Fruit fly (Drosophila melanogaster) whole organism, embryonic: Measurements from ENCODE around the gene CG43175.

Experiments used
- Atf6 ChIP-seq: fragments of 200-800 bp; sonication (Bioruptor generic); IDR thresholded peaks from 2 replicates; pipeline ENCODE4 v1.3.6; 2022; ENCODE audit warnings: missing biosample characterization, missing genetic modification characterization
- CG10366 ChIP-seq: fragments of 200-800 bp; sonication (Bioruptor generic); IDR thresholded peaks from 2 replicates; pipeline ENCODE4 v1.3.6; 2022; ENCODE audit warnings: missing biosample characterization, missing genetic modification characterization
- CG10462 ChIP-seq: fragments of 200-800 bp; sonication (Bioruptor generic); optimal IDR thresholded peaks from 2 replicates; lab custom pipeline; 2016; ENCODE audit warnings: missing biosample characterization, missing genetic modification characterization
- CG10543 ChIP-seq: fragments of 200-800 bp; sonication (Bioruptor generic); optimal IDR thresholded peaks from 3 replicates; lab custom pipeline; 2017; ENCODE audit warnings: missing biosample characterization, mild to moderate bottlenecking, missing genetic modification characterization, moderate library complexity
- CG11695 ChIP-seq: fragments of 200-800 bp; sonication (Bioruptor generic); IDR thresholded peaks from 3 replicates; pipeline ENCODE4 v1.3.6; 2022; ENCODE audit warnings: missing biosample characterization, missing genetic modification characterization
- CG14860 ChIP-seq: fragments of 200-800 bp; sonication (Bioruptor generic); IDR thresholded peaks from 3 replicates; pipeline ENCODE4 v1.3.6; 2022; ENCODE audit warnings: missing biosample characterization, missing genetic modification characterization; ENCODE audit not compliant: partially characterized antibody
- CG15514 ChIP-seq: fragments of 200-800 bp; sonication (Bioruptor generic); optimal IDR thresholded peaks from 3 replicates; lab custom pipeline; 2017; ENCODE audit warnings: missing biosample characterization, missing genetic modification characterization, mild to moderate bottlenecking, moderate library complexity, missing genetic modification reagents
- CG1647 ChIP-seq: fragments of 200-800 bp; sonication (Bioruptor generic); optimal IDR thresholded peaks from 3 replicates; lab custom pipeline; 2016; ENCODE audit warnings: missing biosample characterization, missing genetic modification characterization
- CG16815 ChIP-seq: fragments of 200-800 bp; sonication (Bioruptor generic); optimal IDR thresholded peaks from 3 replicates; lab custom pipeline; 2017; ENCODE audit warnings: missing biosample characterization, mild to moderate bottlenecking, missing genetic modification characterization
- CG18764 ChIP-seq: fragments of 200-800 bp; sonication (Bioruptor generic); optimal IDR thresholded peaks from 3 replicates; lab custom pipeline; 2016; ENCODE audit warnings: missing biosample characterization, missing genetic modification characterization
- CG2116 ChIP-seq: fragments of 200-800 bp; sonication (Bioruptor generic); optimal IDR thresholded peaks from 3 replicates; lab custom pipeline; 2018; ENCODE audit warnings: missing biosample characterization, mild to moderate bottlenecking, missing genetic modification characterization
- CG2199 ChIP-seq: fragments of 200-800 bp; sonication (Bioruptor generic); IDR thresholded peaks from 3 replicates; pipeline ENCODE4 v1.3.6; 2022; ENCODE audit warnings: missing biosample characterization, missing genetic modification characterization
- CG3065 ChIP-seq: fragments of 200-800 bp; sonication (Bioruptor generic); optimal IDR thresholded peaks from 2 replicates; lab custom pipeline; 2016; ENCODE audit warnings: missing biosample characterization, missing genetic modification characterization
- CG31365 ChIP-seq: fragments of 200-800 bp; sonication (Bioruptor generic); optimal IDR thresholded peaks from 2 replicates; lab custom pipeline; 2018; ENCODE audit warnings: missing biosample characterization, mild to moderate bottlenecking, missing genetic modification characterization
- CG31441 ChIP-seq: fragments of 200-800 bp; sonication (Bioruptor generic); IDR thresholded peaks from 2 replicates; pipeline ENCODE4 v1.3.6; 2022; ENCODE audit warnings: missing biosample characterization, missing genetic modification characterization
- CG32767 ChIP-seq: fragments of 200-800 bp; sonication (Bioruptor generic); IDR thresholded peaks from 2 replicates; pipeline ENCODE4 v1.3.6; 2022; ENCODE audit warnings: missing biosample characterization, missing genetic modification characterization
- CG33213 ChIP-seq: fragments of 200-800 bp; sonication (Bioruptor generic); optimal IDR thresholded peaks from 3 replicates; lab custom pipeline; 2016; ENCODE audit warnings: missing biosample characterization, missing genetic modification characterization
- CG4617 ChIP-seq: fragments of 200-800 bp; sonication (Bioruptor generic); optimal IDR thresholded peaks from 3 replicates; lab custom pipeline; 2016; ENCODE audit warnings: missing biosample characterization, missing genetic modification characterization, borderline replicate concordance
- CG7556 ChIP-seq: fragments of 200-800 bp; sonication (Bioruptor generic); optimal IDR thresholded peaks from 2 replicates; lab custom pipeline; 2017; ENCODE audit warnings: missing biosample characterization, mild to moderate bottlenecking, missing genetic modification characterization
- CG9876 ChIP-seq: fragments of 200-800 bp; sonication (Bioruptor generic); optimal IDR thresholded peaks from 2 replicates; lab custom pipeline; 2016; ENCODE audit warnings: missing biosample characterization, missing genetic modification characterization
- CHES-1-like ChIP-seq: fragments of 200-800 bp; sonication (Bioruptor generic); optimal IDR thresholded peaks from 2 replicates; lab custom pipeline; 2016; ENCODE audit warnings: missing biosample characterization, missing genetic modification characterization
- Dip3 ChIP-seq: fragments of 200-800 bp; sonication (Bioruptor generic); optimal IDR thresholded peaks from 3 replicates; lab custom pipeline; 2016; ENCODE audit warnings: missing biosample characterization, missing genetic modification characterization
- Eip74EF ChIP-seq, 2 experiments: fragments of 200-800 bp in 1 of 2; fragments of >200 bp in 1 of 2; sonication (Bioruptor generic) in 1 of 2; optimal IDR thresholded peaks; 2 replicates each; lab custom pipeline; 2017 to 2019; ENCODE audit warnings: missing biosample characterization in 2 of 2, missing genetic modification characterization in 2 of 2, mild to moderate bottlenecking in 1 of 2, moderate library complexity in 1 of 2
- HmgZ ChIP-seq: fragments of 200-800 bp; sonication (Bioruptor generic); optimal IDR thresholded peaks from 2 replicates; lab custom pipeline; 2018; ENCODE audit warnings: missing biosample characterization, mild to moderate bottlenecking, missing genetic modification characterization
- Hsf ChIP-seq: fragments of 200-800 bp; sonication (Bioruptor generic); optimal IDR thresholded peaks from 3 replicates; lab custom pipeline; 2016; ENCODE audit warnings: missing biosample characterization, missing genetic modification characterization
- Kr ChIP-seq: fragments of 200-800 bp; sonication (Bioruptor generic); optimal IDR thresholded peaks from 2 replicates; lab custom pipeline; 2017; ENCODE audit warnings: missing biosample characterization, mild to moderate bottlenecking, missing genetic modification characterization
- Nf-YC ChIP-seq: fragments of 200-800 bp; optimal IDR thresholded peaks from 3 replicates; lab custom pipeline; 2019; ENCODE audit warnings: missing biosample characterization, mild to moderate bottlenecking, missing genetic modification characterization, moderate library complexity
- Trl ChIP-seq, 3 experiments: fragments of >200 bp in 2 of 3; fragments of 200-800 bp in 1 of 3; sonication (Bioruptor generic) in 1 of 3; optimal IDR thresholded peaks; 2 replicates in 1 of 3; 3 replicates in 2 of 3; lab custom pipeline; 2016 to 2017; ENCODE audit warnings: missing biosample characterization in 1 of 3, missing genetic modification characterization in 1 of 3
- Xrp1 ChIP-seq: fragments of 200-800 bp; sonication (Bioruptor generic); IDR thresholded peaks from 2 replicates; pipeline ENCODE4 v1.3.6; 2022; ENCODE audit warnings: missing biosample characterization, missing genetic modification characterization
- ac ChIP-seq: fragments of 200-800 bp; sonication (Bioruptor generic); optimal IDR thresholded peaks from 3 replicates; lab custom pipeline; 2017; ENCODE audit warnings: missing biosample characterization, mild to moderate bottlenecking, missing genetic modification characterization
- al ChIP-seq: fragments of 200-800 bp; sonication (Bioruptor generic); IDR thresholded peaks from 2 replicates; pipeline ENCODE4 v1.3.6; 2022; ENCODE audit warnings: missing biosample characterization, missing genetic modification characterization
- chinmo ChIP-seq: fragments of 200-800 bp; sonication (Bioruptor generic); IDR thresholded peaks from 4 replicates; pipeline ENCODE4 v1.3.6; 2022; ENCODE audit warnings: missing biosample characterization, missing genetic modification characterization; ENCODE audit not compliant: partially characterized antibody
- esg ChIP-seq: fragments of 200-800 bp; sonication (Bioruptor generic); conservative IDR thresholded peaks from 2 replicates; pipeline ENCODE4 v1.3.6; 2022; ENCODE audit warnings: missing biosample characterization, missing genetic modification characterization
- fu2 ChIP-seq: fragments of 200-800 bp; sonication (Bioruptor generic); optimal IDR thresholded peaks from 2 replicates; lab custom pipeline; 2016; ENCODE audit warnings: missing biosample characterization, missing genetic modification characterization
- grau ChIP-seq: fragments of 200-800 bp; optimal IDR thresholded peaks from 3 replicates; lab custom pipeline; 2019; ENCODE audit warnings: missing biosample characterization, mild to moderate bottlenecking, missing genetic modification characterization, moderate library complexity
- h ChIP-seq: fragments of >200 bp; optimal IDR thresholded peaks from 2 replicates; lab custom pipeline; 2017
- hb ChIP-seq: fragments of 200-800 bp; sonication (Bioruptor generic); IDR thresholded peaks from 3 replicates; pipeline ENCODE4 v1.3.6; 2022; ENCODE audit warnings: missing biosample characterization, missing genetic modification characterization; ENCODE audit not compliant: partially characterized antibody
- insv ChIP-seq, 2 experiments: fragments of 200-800 bp; sonication (Bioruptor generic); optimal IDR thresholded peaks; 3 replicates each; lab custom pipeline; 2016 to 2018; ENCODE audit warnings: missing biosample characterization in 2 of 2, missing genetic modification characterization in 2 of 2
- kay ChIP-seq: fragments of 200-800 bp; sonication (Bioruptor generic); optimal IDR thresholded peaks from 2 replicates; lab custom pipeline; 2016; ENCODE audit warnings: missing biosample characterization, missing genetic modification characterization
- lbe ChIP-seq: fragments of 200-800 bp; sonication (Bioruptor generic); optimal IDR thresholded peaks from 2 replicates; lab custom pipeline; 2016; ENCODE audit warnings: missing biosample characterization, mild to moderate bottlenecking, missing genetic modification characterization
- mam ChIP-seq: fragments of 200-800 bp; sonication (Bioruptor generic); optimal IDR thresholded peaks from 3 replicates; lab custom pipeline; 2016; ENCODE audit warnings: missing biosample characterization, missing genetic modification characterization
- mld ChIP-seq: fragments of 200-800 bp; sonication (Bioruptor generic); IDR thresholded peaks from 3 replicates; pipeline ENCODE4 v1.3.6; 2022; ENCODE audit warnings: missing biosample characterization, missing genetic modification characterization; ENCODE audit not compliant: partially characterized antibody
- otp ChIP-seq: fragments of 200-800 bp; sonication (Bioruptor generic); IDR thresholded peaks from 3 replicates; pipeline ENCODE4, ENCODE4 v1.3.6; 2022; ENCODE audit warnings: missing biosample characterization, missing genetic modification characterization
- row ChIP-seq: fragments of 200-800 bp; sonication (Bioruptor generic); IDR thresholded peaks from 3 replicates; pipeline ENCODE4 v1.3.6; 2022; ENCODE audit warnings: missing biosample characterization, missing genetic modification characterization
- sens-2 ChIP-seq: fragments of 200-800 bp; sonication (Bioruptor generic); IDR thresholded peaks from 2 replicates; pipeline ENCODE4 v1.3.6; 2022; ENCODE audit warnings: missing biosample characterization, missing genetic modification characterization
- unc-4 ChIP-seq: fragments of 200-800 bp; sonication (Bioruptor generic); IDR thresholded peaks from 2 replicates; pipeline ENCODE4 v1.3.6; 2022; ENCODE audit warnings: missing biosample characterization, missing genetic modification characterization; ENCODE audit not compliant: partially characterized antibody
- unpg ChIP-seq: fragments of 200-800 bp; sonication (Bioruptor generic); optimal IDR thresholded peaks from 3 replicates; lab custom pipeline; 2018; ENCODE audit warnings: missing biosample characterization, mild to moderate bottlenecking, missing genetic modification characterization, moderate library complexity
- vfl ChIP-seq: fragments of 200-800 bp; sonication (Bioruptor generic); optimal IDR thresholded peaks from 2 replicates; lab custom pipeline; 2016; ENCODE audit warnings: missing biosample characterization, missing genetic modification characterization
- wor ChIP-seq: fragments of 200-800 bp; sonication (Bioruptor generic); IDR thresholded peaks from 2 replicates; pipeline ENCODE4 v1.3.6; 2022; ENCODE audit warnings: missing biosample characterization, missing genetic modification characterization

CG43175 gene

DNA sequence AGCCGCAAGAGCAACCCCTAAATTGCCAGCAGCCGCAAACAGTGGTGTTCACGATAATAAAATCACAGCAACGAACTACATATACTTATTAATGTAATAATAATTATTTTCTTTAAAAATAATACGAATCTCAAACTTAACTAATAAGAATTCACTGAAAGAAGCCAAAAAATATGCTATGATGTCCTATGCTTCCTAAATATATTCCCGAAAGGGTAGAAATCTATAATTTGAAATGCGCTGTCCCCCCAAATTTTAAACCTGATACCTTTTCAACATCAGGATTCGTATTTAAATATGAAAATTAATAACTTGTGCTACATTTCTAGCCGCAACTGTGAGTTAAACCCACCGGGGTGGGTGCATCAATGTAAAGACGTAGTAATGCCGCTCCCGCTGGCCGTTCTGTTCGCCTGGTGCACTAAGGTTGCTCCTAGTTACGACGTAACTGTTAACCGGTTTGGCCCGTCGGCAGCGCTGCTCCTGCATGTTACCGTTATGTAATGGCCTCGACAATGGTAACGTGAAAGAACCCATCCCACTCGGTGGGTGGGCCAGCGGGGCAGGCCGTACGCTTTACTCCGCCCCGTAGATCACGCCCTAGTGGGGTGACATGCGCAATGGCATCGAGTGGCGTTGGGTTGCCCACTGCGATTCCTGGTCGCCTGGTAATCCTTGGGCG, 26.2 kb upstream of the CG43175 start (continued):
- TF ChIP-seq CG32767 (GFP tag; lab: Robert Waterston, UW) (peak; percentile 56; the same call in 1 of the 2 replicates), esg (peak; percentile 46), CG31441 (GFP tag; lab: Robert Waterston, UW) (peak; percentile 91), Kr (peak; percentile 100), h (lab: Kevin White, UChicago) (no peak), fu2 (GFP tag; lab: Kevin White, UChicago) (no peak), chinmo (GFP tag; lab: Robert Waterston, UW) (peak; percentile 68; the same call in 1 of the 4 replicates), CG16815 (GFP tag; lab: Kevin White, UChicago) (peak; percentile 85), CG10462 (GFP tag; lab: Kevin White, UChicago) (peak; percentile 80), insv (GFP tag; optimal IDR thresholded peaks at IDR 0.05; lab: Kevin White, UChicago) (peak in 1 of 2 experiments; percentile 13), mam (GFP tag; lab: Kevin White, UChicago) (peak; percentile 14), Nf-YC (tag; lab: Kevin White, UChicago) (peak; percentile 46), unc-4 (GFP tag; lab: Robert Waterston, UW) (no peak), Eip74EF (GFP tag; optimal IDR thresholded peaks at IDR 0.05; lab: Kevin White, UChicago) (peak in 1 of 2 experiments; percentile 81), Xrp1 (GFP tag; lab: Robert Waterston, UW) (peak; percentile 85), wor (GFP tag; lab: Robert Waterston, UW) (peak; percentile 61), lbe (GFP tag; lab: Kevin White, UChicago) (no peak), CG7556 (GFP tag; lab: Kevin White, UChicago) (peak; percentile 95), al (GFP tag; lab: Robert Waterston, UW) (0 out of 2 replicates have a peak, but pooled peaks have one; percentile 39), CHES-1-like (GFP tag; lab: Kevin White, UChicago) (no peak), CG18764 (peak; percentile 43), Trl (optimal IDR thresholded peaks at IDR 0.05; lab: Kevin White, UChicago) (no peak), Trl (GFP tag; optimal IDR thresholded peaks at IDR 0.05; lab: Kevin White, UChicago) (peak; percentile 7), unpg (GFP tag; lab: Kevin White, UChicago) (peak; percentile 71), CG3065 (GFP tag; lab: Kevin White, UChicago) (no peak), vfl (no peak), mld (GFP tag; lab: Robert Waterston, UW) (no peak), hb (GFP tag; lab: Robert Waterston, UW) (no peak), CG33213 (GFP tag; lab: Kevin White, UChicago) (peak; percentile 19), CG4617 (GFP tag; lab: Kevin White, UChicago) (peak; percentile 23), Atf6 (GFP tag; lab: Robert Waterston, UW) (peak; percentile 31; the same call in 1 of the 2 replicates), Hsf (GFP tag; lab: Kevin White, UChicago) (peak; percentile 59), CG9876 (GFP tag; lab: Kevin White, UChicago) (no peak), CG14860 (GFP tag; lab: Robert Waterston, UW) (0 out of 3 replicates have a peak, but pooled peaks have one; percentile 30), CG10366 (0 out of 2 replicates have a peak, but pooled peaks have one; percentile 27), CG31365 (peak; percentile 22), Dip3 (GFP tag; lab: Kevin White, UChicago) (no peak), CG11695 (GFP tag; lab: Robert Waterston, UW) (peak; percentile 76), CG15514 (peak; percentile 63), row (GFP tag; lab: Robert Waterston, UW) (peak; percentile 84), CG10543 (GFP tag; lab: Kevin White, UChicago) (peak; percentile 23), ac (peak; percentile 88), sens-2 (GFP tag; lab: Robert Waterston, UW) (no peak), CG2199 (GFP tag; lab: Robert Waterston, UW) (no peak), grau (peak; percentile 89), CG2116 (GFP tag; lab: Kevin White, UChicago) (peak; percentile 61), CG1647 (GFP tag; lab: Kevin White, UChicago) (no peak), otp (0 out of 3 replicates have a peak, but pooled peaks have one; percentile 19), kay (GFP tag; lab: Kevin White, UChicago) (peak; percentile 36), HmgZ (tag; lab: Kevin White, UChicago) (no peak)
